Fruit fly (Drosophila melanogaster): ENCODE measurements around the gene CG6428.

DNA sequence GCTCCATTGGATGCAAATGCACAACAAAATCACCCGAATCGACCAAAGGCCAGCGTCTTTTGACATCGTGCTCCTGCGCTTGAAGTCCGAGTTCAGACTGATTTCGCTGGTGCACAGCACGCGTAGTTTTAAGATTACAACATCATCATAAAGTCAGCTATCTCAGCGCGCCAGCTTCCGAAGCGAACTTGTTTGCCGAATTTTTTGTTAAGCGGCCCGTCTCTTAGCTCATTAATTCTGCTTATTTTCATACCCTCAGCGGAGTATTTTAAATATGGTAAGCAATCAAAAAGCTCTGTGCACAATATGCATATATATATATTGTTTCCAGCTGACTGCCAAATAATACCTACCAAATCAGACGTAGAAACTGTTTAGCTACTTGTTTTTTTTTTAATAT, 2.8 kb upstream of the CG6428 start, which contains the start of gene CG6414:
- TF ChIP-seq cic (GFP tag; optimal IDR thresholded peaks at IDR 0.05), result no peak
- no peak for TF ChIP-seq Crg-1 (GFP tag; optimal IDR thresholded peaks at IDR 0.05)
- no peak for TF ChIP-seq kay (GFP tag; ENCODE audit: borderline replicate concordance)
- TF ChIP-seq pad (GFP tag; optimal IDR thresholded peaks at IDR 0.05), result no peak
- no peak for TF ChIP-seq CG5204 (GFP tag; optimal IDR thresholded peaks at IDR 0.05)
- no peak for TF ChIP-seq CG12768 (GFP tag; optimal IDR thresholded peaks at IDR 0.05)
- no peak for TF ChIP-seq CG33017 (tag; optimal IDR thresholded peaks at IDR 0.05)
- no peak for TF ChIP-seq Clk (GFP tag; optimal IDR thresholded peaks at IDR 0.05)
- TF ChIP-seq ovo (GFP tag; optimal IDR thresholded peaks at IDR 0.05), result no peak
- TF ChIP-seq CG11617 (GFP tag; optimal IDR thresholded peaks at IDR 0.05), result no peak
- TF ChIP-seq Hr96 (GFP tag; optimal IDR thresholded peaks at IDR 0.05), result no peak
- TF ChIP-seq Mnt (GFP tag; optimal IDR thresholded peaks at IDR 0.05), result no peak
- TF ChIP-seq CG7101 (tag; optimal IDR thresholded peaks at IDR 0.05), result no peak
